Worm (Caenorhabditis elegans) whole organism, late embryonic: Measurements from ENCODE around the gene Y54G11A.19.

Source experiments
- C08G9.2 ChIP-seq: sonication (generic microtip); optimal IDR thresholded peaks from 2 replicates; lab custom pipeline; 2016; ENCODE audit warnings: mild to moderate bottlenecking, missing genetic modification characterization, moderate library complexity, missing compliant biosample characterization
- C38D4.7 ChIP-seq: fragments of 200-800 bp; sonication (Bioruptor generic); optimal IDR thresholded peaks from 2 replicates; lab custom pipeline; 2018; ENCODE audit warnings: mild to moderate bottlenecking, missing genetic modification characterization, moderate library complexity, missing compliant biosample characterization
- F13H6.1 ChIP-seq: sonication (generic microtip); optimal IDR thresholded peaks from 2 replicates; lab custom pipeline; 2016; ENCODE audit warnings: missing genetic modification characterization, missing compliant biosample characterization
- K09A11.1 ChIP-seq: sonication (generic microtip); optimal IDR thresholded peaks from 2 replicates; lab custom pipeline; 2017; ENCODE audit warnings: antibody characterized with exemption, mild to moderate bottlenecking, missing genetic modification characterization, missing compliant biosample characterization; ENCODE audit not compliant: insufficient read depth
- T23F11.4 ChIP-seq: fragments of 200-800 bp; sonication (Bioruptor generic); optimal IDR thresholded peaks from 2 replicates; lab custom pipeline; 2018; ENCODE audit warnings: mild to moderate bottlenecking, missing genetic modification characterization, missing compliant biosample characterization
- Y22D7AL.16 ChIP-seq: sonication (generic microtip); optimal IDR thresholded peaks from 2 replicates; lab custom pipeline; 2016; ENCODE audit warnings: missing genetic modification characterization, missing compliant biosample characterization
- ceh-19 ChIP-seq: fragments of 200-800 bp; sonication (Bioruptor generic); optimal IDR thresholded peaks from 2 replicates; lab custom pipeline; 2018; ENCODE audit warnings: mild to moderate bottlenecking, missing genetic modification characterization, missing compliant biosample characterization
- ceh-22 ChIP-seq: sonication (generic microtip); optimal IDR thresholded peaks from 2 replicates; lab custom pipeline; 2017; ENCODE audit warnings: missing biosample characterization, missing genetic modification characterization
- ceh-24 ChIP-seq: sonication (generic microtip); optimal IDR thresholded peaks from 2 replicates; lab custom pipeline; 2016; ENCODE audit warnings: mild to moderate bottlenecking, missing genetic modification characterization, missing compliant biosample characterization
- ceh-31 ChIP-seq: sonication (generic microtip); optimal IDR thresholded peaks from 2 replicates; lab custom pipeline; 2016; ENCODE audit warnings: missing genetic modification characterization, missing compliant biosample characterization
- ceh-34 ChIP-seq: sonication (generic microtip); optimal IDR thresholded peaks from 2 replicates; lab custom pipeline; 2016; ENCODE audit warnings: mild to moderate bottlenecking, missing genetic modification characterization, missing compliant biosample characterization
- ceh-48 ChIP-seq: sonication (generic microtip); optimal IDR thresholded peaks from 2 replicates; lab custom pipeline; 2016; ENCODE audit warnings: missing genetic modification characterization, inconsistent platforms, missing compliant biosample characterization
- dmd-4 ChIP-seq: sonication (generic microtip); optimal IDR thresholded peaks from 2 replicates; lab custom pipeline; 2016; ENCODE audit warnings: borderline replicate concordance, missing genetic modification characterization, missing compliant biosample characterization
- dve-1 ChIP-seq: sonication (generic microtip); optimal IDR thresholded peaks from 2 replicates; lab custom pipeline; 2017; ENCODE audit warnings: antibody characterized with exemption, mild to moderate bottlenecking, missing genetic modification characterization, missing compliant biosample characterization
- elt-4 ChIP-seq: sonication (generic microtip); optimal IDR thresholded peaks from 2 replicates; lab custom pipeline; 2016; ENCODE audit warnings: missing genetic modification characterization, missing compliant biosample characterization
- ets-4 ChIP-seq: sonication (generic microtip); optimal IDR thresholded peaks from 2 replicates; lab custom pipeline; 2016; ENCODE audit warnings: missing genetic modification characterization, missing compliant biosample characterization
- fkh-10 ChIP-seq: fragments of 150-350 bp; optimal IDR thresholded peaks from 2 replicates; lab custom pipeline; 2014; ENCODE audit warnings: missing biosample characterization, missing genetic modification reagents, missing genetic modification characterization
- gmeb-2 ChIP-seq: sonication (generic microtip); optimal IDR thresholded peaks from 2 replicates; lab custom pipeline; 2016; ENCODE audit warnings: missing genetic modification characterization, inconsistent platforms, missing compliant biosample characterization
- hlh-13 ChIP-seq: fragments of 200-800 bp; sonication (Bioruptor generic); optimal IDR thresholded peaks from 2 replicates; lab custom pipeline; 2018; ENCODE audit warnings: mild to moderate bottlenecking, missing genetic modification characterization, missing compliant biosample characterization
- mec-3 ChIP-seq: sonication (generic microtip); optimal IDR thresholded peaks from 2 replicates; lab custom pipeline; 2016; ENCODE audit warnings: borderline replicate concordance, missing genetic modification characterization, missing compliant biosample characterization
- nfya-1 ChIP-seq: sonication (generic microtip); optimal IDR thresholded peaks from 2 replicates; lab custom pipeline; 2017; ENCODE audit warnings: missing genetic modification characterization, mild to moderate bottlenecking, missing compliant biosample characterization, antibody characterized with exemption, moderate library complexity
- nhr-11 ChIP-seq: fragments of 150-350 bp; optimal IDR thresholded peaks from 2 replicates; lab custom pipeline; 2014; ENCODE audit warnings: missing biosample characterization, missing genetic modification characterization
- odd-2 ChIP-seq: sonication (generic microtip); optimal IDR thresholded peaks from 2 replicates; lab custom pipeline; 2017; ENCODE audit warnings: antibody characterized with exemption, mild to moderate bottlenecking, missing genetic modification characterization, missing compliant biosample characterization
- pax-1 ChIP-seq: fragments of 150-350 bp; optimal IDR thresholded peaks from 2 replicates; lab custom pipeline; 2014; ENCODE audit warnings: missing biosample characterization, missing genetic modification characterization
- pha-4 ChIP-seq: fragments of 150-350 bp; optimal IDR thresholded peaks from 2 replicates; lab custom pipeline; 2018; ENCODE audit warnings: missing biosample characterization, missing genetic modification reagents, missing genetic modification characterization
- pqm-1 ChIP-seq: sonication (generic microtip); optimal IDR thresholded peaks from 2 replicates; lab custom pipeline; 2016; ENCODE audit warnings: missing genetic modification characterization, missing compliant biosample characterization
- pros-1 ChIP-seq: fragments of 150-350 bp; optimal IDR thresholded peaks from 2 replicates; lab custom pipeline; 2014; ENCODE audit warnings: missing biosample characterization, missing genetic modification reagents, missing genetic modification characterization
- sdc-2 ChIP-seq: sonication (generic microtip); optimal IDR thresholded peaks from 2 replicates; lab custom pipeline; 2016; ENCODE audit warnings: missing genotype, missing genetic modification characterization, missing compliant biosample characterization
- sox-2 ChIP-seq: fragments of 200-800 bp; sonication (Bioruptor generic); IDR thresholded peaks from 2 replicates; pipeline ENCODE4 v1.3.6; 2022; ENCODE audit warnings: missing genetic modification reagents, missing genetic modification characterization, missing compliant biosample characterization
- tbx-2 ChIP-seq: sonication (generic microtip); optimal IDR thresholded peaks from 2 replicates; lab custom pipeline; 2016; ENCODE audit warnings: missing genetic modification characterization, missing compliant biosample characterization
- ttx-3 ChIP-seq: sonication (generic microtip); optimal IDR thresholded peaks from 2 replicates; lab custom pipeline; 2016; ENCODE audit warnings: missing genetic modification reagents, missing genetic modification characterization, missing compliant biosample characterization
- unc-3 ChIP-seq, 2 experiments: fragments of 200-800 bp in 1 of 2; sonication (Bioruptor generic) in 1 of 2; sonication (generic microtip) in 1 of 2; conservative IDR thresholded peaks in 1 of 2; optimal IDR thresholded peaks in 1 of 2; 2 replicates each; pipeline versions ENCODE4 v1.3.6 to Lab custom; 2016 to 2022; ENCODE audit warnings: missing compliant biosample characterization in 2 of 2, missing genetic modification characterization in 2 of 2, missing genetic modification reagents in 1 of 2
- unc-55 ChIP-seq: sonication (generic microtip); optimal IDR thresholded peaks from 2 replicates; lab custom pipeline; 2017; ENCODE audit warnings: missing biosample characterization, missing genetic modification reagents, missing genetic modification characterization
- unc-86 ChIP-seq: sonication (generic microtip); optimal IDR thresholded peaks from 2 replicates; lab custom pipeline; 2016; ENCODE audit warnings: missing genetic modification characterization, missing compliant biosample characterization
- ztf-16 ChIP-seq: sonication (generic microtip); optimal IDR thresholded peaks from 2 replicates; lab custom pipeline; 2017; ENCODE audit warnings: missing genetic modification characterization, missing compliant biosample characterization

Y54G11A.19 gene

ce11 chrII:14244457-14245254, 12.0 kb downstream of the Y54G11A.19 start (continued):
- TF ChIP-seq Y22D7AL.16 (no peak), ceh-24 (no peak), nhr-11 (tag; lab: Kevin White, UChicago) (no peak), unc-86 (no peak), T23F11.4 (GFP tag; lab: Kevin White, UChicago) (no peak)
- TF ChIP-seq, all 69 proteins: peak for 12

ce11 chrII:14243503-14243902, 13.2 kb downstream of the Y54G11A.19 start, which contains the start of gene jmjd-2:
Gene jmjd-2, minus strand, starts transcription at chrII:14243603.
- no peak for TF ChIP-seq nhr-11 (tag; lab: Kevin White, UChicago)
- no peak for TF ChIP-seq hlh-13 (GFP tag; lab: Kevin White, UChicago)
- TF ChIP-seq ceh-34 (tag; lab: Kevin White, UChicago), result no peak
- no peak for TF ChIP-seq ztf-16
- no peak for TF ChIP-seq dve-1 (tag; lab: Kevin White, UChicago)
- TF ChIP-seq T23F11.4 (GFP tag; lab: Kevin White, UChicago), result no peak
- no peak for TF ChIP-seq pax-1 (tag; lab: Kevin White, UChicago)
- no peak for TF ChIP-seq C08G9.2 (tag; lab: Kevin White, UChicago)
- TF ChIP-seq Y22D7AL.16, result no peak
- TF ChIP-seq fkh-10 (GFP tag; lab: Kevin White, UChicago), result no peak
- TF ChIP-seq ceh-24, result no peak
- no peak for TF ChIP-seq ceh-31 (tag; lab: Kevin White, UChicago)
- TF ChIP-seq odd-2, result no peak
- no peak for TF ChIP-seq pqm-1 (tag; lab: Kevin White, UChicago)
- no peak for TF ChIP-seq sox-2
- TF ChIP-seq ets-4 (tag; lab: Kevin White, UChicago), result no peak
- no peak for TF ChIP-seq tbx-2 (tag; lab: Kevin White, UChicago)
- TF ChIP-seq mec-3 (tag; lab: Kevin White, UChicago), result no peak
- no peak for TF ChIP-seq dmd-4 (tag; lab: Kevin White, UChicago)
- TF ChIP-seq, all 69 proteins: peak for 0

- TF ChIP-seq pros-1 (tag; lab: Kevin White, UChicago) (no peak), T23F11.4 (GFP tag; lab: Kevin White, UChicago) (no peak), K09A11.1 (tag; lab: Kevin White, UChicago) (no peak), ttx-3 (tag; lab: Kevin White, UChicago) (no peak), ceh-19 (GFP tag; lab: Kevin White, UChicago) (no peak), ceh-34 (tag; lab: Kevin White, UChicago) (no peak)
- TF ChIP-seq, all 69 proteins: peak for 0
Measured at ce11 chrII:14242259-14242658, 14.4 kb downstream of the Y54G11A.19 start.

ce11 chrII:14239924-14240323, 16.8 kb downstream of the Y54G11A.19 start:
- TF ChIP-seq elt-4 (tag; lab: Kevin White, UChicago), result peak; percentile 83
- no peak for TF ChIP-seq F13H6.1 (tag; lab: Kevin White, UChicago)

ce11 chrII:14237245-14237806, 19.4 kb downstream of the Y54G11A.19 start:
- TF ChIP-seq C38D4.7 (GFP tag; lab: Kevin White, UChicago) (no peak), sdc-2 (tag; lab: Kevin White, UChicago) (peak; percentile 17)
- TF ChIP-seq, all 69 proteins: peak for 1

- TF ChIP-seq unc-3 (GFP tag; conservative IDR thresholded peaks at IDR 0.05; lab: Robert Waterston, UW) (no peak), unc-3 (tag; optimal IDR thresholded peaks at IDR 0.05; lab: Kevin White, UChicago) (no peak), ceh-24 (no peak), ets-4 (tag; lab: Kevin White, UChicago) (no peak), unc-55 (GFP tag; lab: Kevin White, UChicago) (no peak), ceh-48 (no peak), hlh-13 (GFP tag; lab: Kevin White, UChicago) (no peak), ceh-22 (tag; lab: Kevin White, UChicago) (no peak), gmeb-2 (tag; lab: Kevin White, UChicago) (no peak), pros-1 (tag; lab: Kevin White, UChicago) (no peak), pha-4 (tag; lab: Kevin White, UChicago) (no peak), fkh-10 (GFP tag; lab: Kevin White, UChicago) (no peak), nfya-1 (tag; lab: Kevin White, UChicago) (no peak), pax-1 (tag; lab: Kevin White, UChicago) (no peak), ceh-31 (tag; lab: Kevin White, UChicago) (no peak)
Measured at ce11 chrII:14236569-14236968, 20.1 kb downstream of the Y54G11A.19 start.
